Fruit fly (Drosophila melanogaster): ENCODE results near the gene CG31886.
A peak's percentile ranks its signal among the peaks of the same experiment; 100 is the strongest.

The CG31886 gene

dm6 chr2L:8952194-8953037, 6.4 kb downstream of the CG31886 start:
- TF ChIP-seq CG3032 (tag; optimal IDR thresholded peaks at IDR 0.05) (peak; percentile 13), CG31627 (GFP tag; optimal IDR thresholded peaks at IDR 0.05) (peak; percentile 59), CG8119 (GFP tag; IDR thresholded peaks at IDR 0.05) (no peak; the same call in 2 of the 3 replicates), acj6 (GFP tag; optimal IDR thresholded peaks at IDR 0.05) (peak; percentile 53), Gug (GFP tag; IDR thresholded peaks at IDR 0.05) (peak; percentile 65), achi (GFP tag; optimal IDR thresholded peaks at IDR 0.05) (peak; percentile 61), CG8319 (GFP tag; optimal IDR thresholded peaks at IDR 0.05) (peak; percentile 36), CG11762 (GFP tag; optimal IDR thresholded peaks at IDR 0.05; ENCODE audit: insufficient read depth) (peak; percentile 41), CG1621 (tag; optimal IDR thresholded peaks at IDR 0.05) (no peak), dsx (GFP tag; optimal IDR thresholded peaks at IDR 0.05; ENCODE audit: poor library complexity, severe bottlenecking) (peak; percentile 52), pdm3 (GFP tag; optimal IDR thresholded peaks at IDR 0.05) (peak; percentile 70), Hr39 (GFP tag; optimal IDR thresholded peaks at IDR 0.05) (peak; percentile 66), CG3919 (GFP tag; optimal IDR thresholded peaks at IDR 0.05) (peak; percentile 61), vri (GFP tag; optimal IDR thresholded peaks at IDR 0.05) (peak; percentile 80), fkh (GFP tag; optimal IDR thresholded peaks at IDR 0.05) (no peak), CG6276 (GFP tag; optimal IDR thresholded peaks at IDR 0.05) (peak; percentile 25), CG11902 (GFP tag; optimal IDR thresholded peaks at IDR 0.05) (peak; percentile 6), CG16779 (tag; optimal IDR thresholded peaks at IDR 0.05) (no peak), Eip93F (GFP tag; optimal IDR thresholded peaks at IDR 0.05) (peak; percentile 32), Lpt (GFP tag; optimal IDR thresholded peaks at IDR 0.05) (peak; percentile 40), CG6163 (GFP tag; IDR thresholded peaks at IDR 0.05) (peak; percentile 76), Sox14 (GFP tag; optimal IDR thresholded peaks at IDR 0.05) (peak; percentile 55), CG11294 (GFP tag; IDR thresholded peaks at IDR 0.05) (peak; percentile 49; the same call in 1 of the 2 replicates), dac (GFP tag; optimal IDR thresholded peaks at IDR 0.05) (no peak), CG15336 (GFP tag; IDR thresholded peaks at IDR 0.05) (peak; percentile 65), Hr38 (GFP tag; optimal IDR thresholded peaks at IDR 0.05) (no peak), Ets96B (tag; optimal IDR thresholded peaks at IDR 0.05) (no peak), CG8632 (GFP tag; optimal IDR thresholded peaks at IDR 0.05) (peak; percentile 55), fd59A (GFP tag; optimal IDR thresholded peaks at IDR 0.05) (peak; percentile 14), Hr4 (GFP tag; optimal IDR thresholded peaks at IDR 0.05) (peak; percentile 47), CG6792 (GFP tag; optimal IDR thresholded peaks at IDR 0.05) (peak; percentile 67), salr (GFP tag; optimal IDR thresholded peaks at IDR 0.05) (peak in 1 of 2 experiments; percentile 32), cyc (GFP tag; optimal IDR thresholded peaks at IDR 0.05) (peak; percentile 56), topi (GFP tag; optimal IDR thresholded peaks at IDR 0.05) (peak; percentile 49), CG32006 (GFP tag; optimal IDR thresholded peaks at IDR 0.05) (peak; percentile 54), CG10669 (GFP tag; optimal IDR thresholded peaks at IDR 0.05) (peak; percentile 33), OdsH (GFP tag; optimal IDR thresholded peaks at IDR 0.05) (peak; percentile 64), Ets21C (GFP tag; optimal IDR thresholded peaks at IDR 0.05) (peak; percentile 54), Blimp-1 (GFP tag; optimal IDR thresholded peaks at IDR 0.05) (peak; percentile 31), fd85E (GFP tag; optimal IDR thresholded peaks at IDR 0.05) (peak; percentile 40), CG4318 (GFP tag; optimal IDR thresholded peaks at IDR 0.05) (no peak), lz (GFP tag; optimal IDR thresholded peaks at IDR 0.05) (peak; percentile 56), CG7368 (GFP tag; optimal IDR thresholded peaks at IDR 0.05) (peak; percentile 31), Eip75B (GFP tag; optimal IDR thresholded peaks at IDR 0.05) (peak; percentile 18), CG6808 (GFP tag; optimal IDR thresholded peaks at IDR 0.05) (peak; percentile 31), CG9139 (GFP tag; optimal IDR thresholded peaks at IDR 0.05) (no peak), Sox102F (GFP tag; optimal IDR thresholded peaks at IDR 0.05) (peak; percentile 77), esn (GFP tag; optimal IDR thresholded peaks at IDR 0.05) (peak; percentile 74), eg (GFP tag; IDR thresholded peaks at IDR 0.05) (peak; percentile 42; the same call in 1 of the 3 replicates), net (GFP tag; optimal IDR thresholded peaks at IDR 0.05) (peak; percentile 50)

All from whole organism, prepupa.